Fruit fly (Drosophila melanogaster): Measurements from ENCODE around the gene CTCF.

DNA sequence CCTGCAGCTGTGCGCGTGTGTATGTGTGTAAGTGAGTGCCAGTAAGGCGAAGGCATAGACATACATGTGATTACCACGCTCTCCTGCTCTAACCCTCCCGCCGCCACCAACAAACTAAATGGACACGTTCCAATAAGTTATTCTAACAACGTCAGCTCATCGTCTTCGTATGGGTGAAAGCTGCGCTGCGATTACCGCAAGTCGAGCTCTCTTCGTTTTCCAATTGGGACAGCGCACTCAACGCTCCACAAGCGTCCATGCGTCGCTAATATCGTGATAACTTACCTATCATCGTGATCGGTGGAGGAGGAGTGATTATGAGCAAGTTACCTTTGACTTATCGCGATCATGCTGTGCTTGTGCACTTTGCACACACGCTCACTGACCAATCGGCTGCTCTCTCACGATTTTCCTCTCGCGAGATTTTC, 4.6 kb upstream of the CTCF start:
- TF ChIP-seq cg (GFP tag; optimal IDR thresholded peaks at IDR 0.05) (peak; percentile 86), PHDP (tag; optimal IDR thresholded peaks at IDR 0.05) (peak; percentile 17), sim (GFP tag; IDR thresholded peaks at IDR 0.05) (no peak), Stat92E (GFP tag; optimal IDR thresholded peaks at IDR 0.05) (no peak), Side (GFP tag; optimal IDR thresholded peaks at IDR 0.05) (no peak), Sry-β (GFP tag; optimal IDR thresholded peaks at IDR 0.05) (no peak), CG15601 (tag; optimal IDR thresholded peaks at IDR 0.05) (no peak), D (optimal IDR thresholded peaks at IDR 0.05) (no peak), D (GFP tag; optimal IDR thresholded peaks at IDR 0.05) (no peak), ham (GFP tag; IDR thresholded peaks at IDR 0.05) (no peak), Kr (GFP tag; optimal IDR thresholded peaks at IDR 0.05) (no peak), danr (GFP tag; IDR thresholded peaks at IDR 0.05) (no peak)
